Fruit fly (Drosophila melanogaster) whole organism, pupa: ENCODE results near the gene CG9389.

Experiments
- CG10348 ChIP-seq: fragments of 200-800 bp; sonication (Bioruptor generic); IDR thresholded peaks from 2 replicates; pipeline ENCODE4 v1.3.6; 2022; ENCODE audit warnings: missing biosample characterization, missing genetic modification characterization
- CG12605 ChIP-seq: fragments of 200-800 bp; sonication (Bioruptor generic); IDR thresholded peaks from 2 replicates; pipeline ENCODE4 v1.3.6; 2022; ENCODE audit warnings: missing biosample characterization, missing genetic modification characterization
- CG13204 ChIP-seq: fragments of 200-800 bp; sonication (Bioruptor generic); optimal IDR thresholded peaks from 2 replicates; lab custom pipeline; 2018; ENCODE audit warnings: missing biosample characterization, mild to moderate bottlenecking, missing genetic modification characterization, moderate library complexity
- CG14655 ChIP-seq: fragments of 200-800 bp; sonication (Bioruptor generic); optimal IDR thresholded peaks from 3 replicates; lab custom pipeline; 2017; ENCODE audit warnings: mild to moderate bottlenecking, missing biosample characterization, missing genetic modification reagents, missing genetic modification characterization
- CG15710 ChIP-seq: fragments of 200-800 bp; sonication (Bioruptor generic); optimal IDR thresholded peaks from 2 replicates; lab custom pipeline; 2018; ENCODE audit warnings: missing biosample characterization, mild to moderate bottlenecking, missing genetic modification characterization, moderate library complexity
- CG17806 ChIP-seq: fragments of 200-800 bp; sonication (Bioruptor generic); optimal IDR thresholded peaks from 2 replicates; lab custom pipeline; 2018; ENCODE audit warnings: missing biosample characterization, mild to moderate bottlenecking, missing genetic modification characterization, moderate library complexity
- CG32121 ChIP-seq: fragments of 200-800 bp; sonication (Bioruptor generic); IDR thresholded peaks from 2 replicates; pipeline ENCODE4 v1.3.6; 2022; ENCODE audit warnings: missing biosample characterization, missing genetic modification characterization
- CG34367 ChIP-seq: fragments of 200-800 bp; sonication (Bioruptor generic); optimal IDR thresholded peaks from 2 replicates; lab custom pipeline; 2018; ENCODE audit warnings: missing biosample characterization, mild to moderate bottlenecking, missing genetic modification characterization
- CG4496 ChIP-seq: fragments of 200-800 bp; sonication (Bioruptor generic); IDR thresholded peaks from 3 replicates; pipeline ENCODE4 v1.3.6; 2022; ENCODE audit warnings: missing biosample characterization, missing genetic modification characterization
- CG8159 ChIP-seq: fragments of 200-800 bp; sonication (Bioruptor generic); optimal IDR thresholded peaks from 3 replicates; lab custom pipeline; 2018; ENCODE audit warnings: missing biosample characterization, mild to moderate bottlenecking, missing genetic modification characterization, moderate library complexity
- CG8301 ChIP-seq: fragments of 200-800 bp; sonication (Bioruptor generic); optimal IDR thresholded peaks from 2 replicates; lab custom pipeline; 2018; ENCODE audit warnings: missing biosample characterization, mild to moderate bottlenecking, missing genetic modification characterization
- CG9948 ChIP-seq: fragments of 200-800 bp; sonication (Bioruptor generic); optimal IDR thresholded peaks from 2 replicates; lab custom pipeline; 2018; ENCODE audit warnings: missing biosample characterization, mild to moderate bottlenecking, missing genetic modification characterization, moderate library complexity
- D1 ChIP-seq: fragments of 200-800 bp; sonication (Bioruptor generic); optimal IDR thresholded peaks from 2 replicates; lab custom pipeline; 2018; ENCODE audit warnings: missing biosample characterization, mild to moderate bottlenecking, missing genetic modification characterization, moderate library complexity
- EcR ChIP-seq: fragments of 200-800 bp; sonication (Bioruptor generic); optimal IDR thresholded peaks from 3 replicates; lab custom pipeline; 2019; ENCODE audit warnings: missing biosample characterization, missing genetic modification characterization, mild to moderate bottlenecking, moderate library complexity, missing genetic modification reagents
- Ets98B ChIP-seq: fragments of 200-800 bp; sonication (Bioruptor generic); IDR thresholded peaks from 2 replicates; pipeline ENCODE4 v1.3.6; 2022; ENCODE audit warnings: missing biosample characterization, missing genetic modification characterization
- Pif1A ChIP-seq: fragments of 200-800 bp; sonication (Bioruptor generic); optimal IDR thresholded peaks from 3 replicates; lab custom pipeline; 2016; ENCODE audit warnings: missing biosample characterization, missing genetic modification characterization
- Pif1B ChIP-seq: fragments of 200-800 bp; sonication (Bioruptor generic); optimal IDR thresholded peaks from 3 replicates; lab custom pipeline; 2016; ENCODE audit warnings: missing biosample characterization, missing genetic modification characterization
- Snoo ChIP-seq: fragments of 200-800 bp; sonication (Bioruptor generic); optimal IDR thresholded peaks from 3 replicates; lab custom pipeline; 2017; ENCODE audit warnings: missing biosample characterization, mild to moderate bottlenecking, missing genetic modification characterization, inconsistent platforms
- fd96Ca ChIP-seq: fragments of 200-800 bp; sonication (Bioruptor generic); IDR thresholded peaks from 3 replicates; pipeline ENCODE4 v1.3.6; 2022; ENCODE audit warnings: missing biosample characterization, missing genetic modification characterization
- gl ChIP-seq: fragments of 200-800 bp; sonication (Bioruptor generic); optimal IDR thresholded peaks from 2 replicates; lab custom pipeline; 2018; ENCODE audit warnings: missing biosample characterization, mild to moderate bottlenecking, missing genetic modification characterization
- rn ChIP-seq: fragments of 200-800 bp; sonication (Bioruptor generic); IDR thresholded peaks from 2 replicates; pipeline ENCODE4 v1.3.6; 2022; ENCODE audit warnings: missing biosample characterization, missing genetic modification characterization

The CG9389 gene

DNA sequence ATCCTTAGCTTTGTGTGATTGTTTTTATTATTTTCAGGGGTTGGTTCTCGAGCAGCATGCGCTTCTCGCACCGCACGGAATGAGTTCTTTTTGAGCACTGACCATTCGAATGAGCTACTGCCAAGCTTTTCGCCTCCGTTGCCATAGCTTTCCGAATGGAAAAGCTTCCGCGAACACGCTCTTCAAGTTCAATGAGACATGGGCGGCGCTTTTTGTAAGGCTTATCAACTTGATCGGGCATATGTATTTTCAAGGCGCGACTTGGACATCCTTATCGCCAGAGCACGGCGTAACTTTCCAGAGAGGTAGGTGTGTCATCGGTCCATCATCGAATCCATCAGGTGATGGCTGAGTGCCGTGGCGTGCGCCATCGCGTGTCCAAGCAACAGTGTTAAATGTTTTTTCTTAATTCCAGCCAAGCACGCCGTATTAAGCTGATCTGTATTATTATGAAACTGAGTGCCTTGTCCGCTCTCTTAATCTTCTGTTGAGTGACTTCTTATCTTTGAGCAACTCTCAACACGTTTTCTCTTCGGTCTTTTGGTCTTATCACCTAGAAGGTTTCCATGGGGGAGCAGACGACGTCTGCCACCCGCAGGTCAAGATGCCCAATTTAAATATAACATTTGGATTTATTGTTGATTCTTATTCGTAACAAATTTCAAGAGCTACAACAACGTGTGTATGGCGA lies 9.6 kb upstream of the CG9389 start, which contains the start of gene AcCoAS:
AcCoAS (minus strand) TSS at position 368 of the 691 bp plus-strand sequence.
- no peak for TF ChIP-seq D1 (tag; lab: Kevin White, UChicago)
- no peak for TF ChIP-seq Pif1B (GFP tag; lab: Kevin White, UChicago)
- no peak for TF ChIP-seq CG10348
- TF ChIP-seq Snoo: peak; percentile 53
- TF ChIP-seq fd96Ca (GFP tag; lab: Robert Waterston, UW): 0 out of 3 replicates have a peak, but pooled peaks have one; percentile 14
- no peak for TF ChIP-seq CG17806 (tag; lab: Kevin White, UChicago)
- no peak for TF ChIP-seq CG14655 (GFP tag; lab: Kevin White, UChicago)
- TF ChIP-seq CG13204 (GFP tag; lab: Kevin White, UChicago): no peak
- no peak for TF ChIP-seq CG8301 (tag; lab: Kevin White, UChicago)
- TF ChIP-seq CG15710 (tag; lab: Kevin White, UChicago): peak; percentile 30
- peak; percentile 67 for TF ChIP-seq EcR
- peak; percentile 11 for TF ChIP-seq CG8159 (tag; lab: Kevin White, UChicago)
- TF ChIP-seq rn (GFP tag; lab: Robert Waterston, UW): no peak
- TF ChIP-seq CG4496 (GFP tag; lab: Robert Waterston, UW): peak; percentile 81
- TF ChIP-seq CG12605 (GFP tag; lab: Robert Waterston, UW): no peak; the same call in none of the 2 replicates
- TF ChIP-seq CG9948 (tag; lab: Kevin White, UChicago): peak; percentile 23
- TF ChIP-seq Pif1A (GFP tag; lab: Kevin White, UChicago): peak; percentile 34
- peak; percentile 43 for TF ChIP-seq gl (tag; lab: Kevin White, UChicago)
- peak; percentile 39; the same call in 1 of the 2 replicates for TF ChIP-seq CG32121 (GFP tag; lab: Robert Waterston, UW)
- TF ChIP-seq CG34367 (tag; lab: Kevin White, UChicago): no peak
- TF ChIP-seq Ets98B (GFP tag; lab: Robert Waterston, UW): peak; percentile 28; the same call in 1 of the 2 replicates

DNA sequence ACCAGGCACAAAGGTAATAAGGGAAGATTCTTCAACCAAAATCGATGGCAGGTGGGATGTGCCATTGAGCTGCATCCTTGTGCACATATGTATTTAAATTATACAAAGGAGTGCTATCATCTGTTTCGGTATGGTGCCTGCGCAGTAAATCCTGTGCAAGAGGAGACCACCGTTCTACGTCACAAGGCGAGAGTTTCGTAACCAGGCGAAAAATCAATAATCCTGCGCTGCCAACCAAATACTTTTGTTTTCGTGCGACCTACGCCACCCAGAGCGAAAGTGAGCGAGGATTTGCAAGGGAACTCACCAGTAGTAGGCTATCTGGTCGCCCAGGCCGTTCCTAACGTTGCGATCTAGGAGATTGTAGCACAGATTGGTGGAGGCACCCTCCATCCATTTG lies 8.8 kb upstream of the CG9389 start:
- TF ChIP-seq CG8301 (tag; lab: Kevin White, UChicago): no peak
- TF ChIP-seq CG8159 (tag; lab: Kevin White, UChicago): no peak
- TF ChIP-seq Pif1B (GFP tag; lab: Kevin White, UChicago): no peak
- no peak for TF ChIP-seq CG9948 (tag; lab: Kevin White, UChicago)
- TF ChIP-seq CG10348: no peak
- TF ChIP-seq Snoo: no peak
- no peak for TF ChIP-seq EcR
- no peak for TF ChIP-seq Ets98B (GFP tag; lab: Robert Waterston, UW)
- TF ChIP-seq CG34367 (tag; lab: Kevin White, UChicago): no peak
- TF ChIP-seq D1 (tag; lab: Kevin White, UChicago): no peak
- TF ChIP-seq rn (GFP tag; lab: Robert Waterston, UW): no peak
- TF ChIP-seq fd96Ca (GFP tag; lab: Robert Waterston, UW): no peak
- no peak for TF ChIP-seq CG15710 (tag; lab: Kevin White, UChicago)
- no peak for TF ChIP-seq gl (tag; lab: Kevin White, UChicago)
- no peak for TF ChIP-seq CG17806 (tag; lab: Kevin White, UChicago)
- no peak for TF ChIP-seq CG13204 (GFP tag; lab: Kevin White, UChicago)

DNA sequence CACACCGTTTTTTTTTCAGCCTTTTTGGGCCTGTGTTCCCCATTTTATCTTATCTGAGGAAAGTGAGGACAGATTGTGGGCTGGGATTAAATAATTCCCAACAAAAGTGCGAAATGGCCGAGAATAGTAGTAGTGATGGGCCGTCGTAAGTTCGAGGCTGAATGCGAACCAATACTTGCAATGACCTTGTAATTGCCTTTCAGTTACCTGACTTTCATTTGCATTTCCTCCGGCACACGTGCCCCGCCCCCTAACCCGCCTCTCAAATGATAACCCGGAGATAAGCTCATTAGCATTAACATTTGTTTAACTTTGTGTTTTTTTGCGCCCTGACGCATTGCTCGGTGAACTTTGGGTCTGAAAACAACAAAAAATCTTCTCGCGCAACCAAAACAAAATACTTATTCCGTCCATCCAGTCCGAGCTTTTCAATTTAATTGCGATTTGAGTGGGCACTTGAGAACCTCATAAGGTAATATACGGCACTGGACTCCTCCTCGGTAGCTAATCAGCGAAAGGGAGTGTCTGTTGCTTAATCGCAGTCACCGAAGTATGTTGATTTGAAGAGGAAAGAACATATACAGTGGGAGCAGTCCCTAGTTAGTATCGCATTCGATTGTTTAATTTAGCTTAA lies 7.6 kb upstream of the CG9389 start:
- TF ChIP-seq EcR (no peak), CG8301 (tag; lab: Kevin White, UChicago) (no peak), fd96Ca (GFP tag; lab: Robert Waterston, UW) (no peak), CG32121 (GFP tag; lab: Robert Waterston, UW) (no peak), CG13204 (GFP tag; lab: Kevin White, UChicago) (no peak), gl (tag; lab: Kevin White, UChicago) (no peak), CG9948 (tag; lab: Kevin White, UChicago) (no peak), D1 (tag; lab: Kevin White, UChicago) (no peak), CG15710 (tag; lab: Kevin White, UChicago) (no peak), CG17806 (tag; lab: Kevin White, UChicago) (no peak), CG8159 (tag; lab: Kevin White, UChicago) (no peak)

DNA sequence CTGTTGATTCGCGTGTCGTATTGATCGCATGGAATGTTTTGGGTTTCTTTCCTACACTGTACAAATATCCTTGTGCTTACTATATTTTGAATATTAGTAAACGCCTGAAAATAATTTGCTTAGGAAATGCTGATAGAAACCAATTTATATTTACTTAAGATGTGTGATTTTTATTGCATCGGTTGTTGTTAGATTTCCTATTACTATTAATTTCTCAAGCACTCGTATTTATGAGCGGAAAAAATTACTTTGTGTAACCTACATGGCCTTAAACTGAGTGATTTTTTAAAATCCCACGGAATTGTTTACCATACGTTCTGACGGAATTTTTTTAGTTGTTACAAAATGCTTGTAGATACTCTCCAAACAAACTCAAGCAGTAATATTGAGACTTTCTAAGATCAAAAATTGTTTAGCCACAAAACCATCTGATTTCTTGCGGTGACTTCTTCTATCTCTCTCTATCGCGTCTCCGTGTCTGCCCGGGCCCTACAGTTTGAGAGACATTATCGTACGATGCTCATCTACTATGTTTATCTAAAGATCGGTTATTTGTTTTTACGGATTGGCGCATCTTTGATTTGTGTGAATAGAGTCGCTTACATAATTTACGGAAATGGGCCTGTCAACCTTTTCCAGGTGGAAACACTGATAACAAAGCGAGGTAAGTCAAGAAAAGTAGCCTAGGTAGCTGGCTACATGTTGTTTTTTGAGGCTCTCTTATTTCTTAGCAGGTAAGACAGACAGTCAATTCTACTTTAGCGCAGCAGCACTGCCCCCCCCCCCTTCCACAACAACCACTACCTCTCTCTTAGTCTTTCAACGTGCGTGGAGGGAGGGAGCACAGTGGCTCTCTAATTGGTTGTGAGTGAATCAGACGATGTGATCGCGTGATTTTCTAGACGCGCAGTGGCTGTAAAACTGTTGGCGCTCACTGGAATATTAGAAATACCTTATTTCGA lies 6.2 kb upstream of the CG9389 start:
- TF ChIP-seq rn (GFP tag; lab: Robert Waterston, UW) (no peak), CG14655 (GFP tag; lab: Kevin White, UChicago) (no peak), gl (tag; lab: Kevin White, UChicago) (no peak), CG4496 (GFP tag; lab: Robert Waterston, UW) (no peak), EcR (no peak), Ets98B (GFP tag; lab: Robert Waterston, UW) (peak; percentile 17; the same call in 1 of the 2 replicates), CG15710 (tag; lab: Kevin White, UChicago) (peak; percentile 5), CG32121 (GFP tag; lab: Robert Waterston, UW) (no peak), CG8159 (tag; lab: Kevin White, UChicago) (peak; percentile 45), fd96Ca (GFP tag; lab: Robert Waterston, UW) (no peak), CG10348 (no peak), CG8301 (tag; lab: Kevin White, UChicago) (no peak), Snoo (peak; percentile 12), CG12605 (GFP tag; lab: Robert Waterston, UW) (0 out of 2 replicates have a peak, but pooled peaks have one; percentile 18), CG17806 (tag; lab: Kevin White, UChicago) (peak; percentile 19), Pif1A (GFP tag; lab: Kevin White, UChicago) (no peak), CG34367 (tag; lab: Kevin White, UChicago) (no peak), Pif1B (GFP tag; lab: Kevin White, UChicago) (no peak), D1 (tag; lab: Kevin White, UChicago) (no peak), CG9948 (tag; lab: Kevin White, UChicago) (peak; percentile 38), CG13204 (GFP tag; lab: Kevin White, UChicago) (no peak)
